Fruit fly (Drosophila melanogaster) whole organism, wandering third instar larva: ENCODE data around the gene PGRP-LD.

Experiments
- Abd-B ChIP-seq: fragments of >200 bp; optimal IDR thresholded peaks from 2 replicates; lab custom pipeline; 2017; ENCODE audit warnings: missing biosample characterization, missing genetic modification characterization
- Dfd ChIP-seq: fragments of >200 bp; optimal IDR thresholded peaks from 2 replicates; lab custom pipeline; 2017; ENCODE audit warnings: missing biosample characterization, missing genetic modification characterization
- Dif ChIP-seq: fragments of 200-275, 200-300 bp; sonication (Bioruptor generic); optimal IDR thresholded peaks from 2 replicates; lab custom pipeline; 2018; ENCODE audit warnings: missing biosample characterization, missing genetic modification characterization; ENCODE audit not compliant: partially characterized antibody
- N ChIP-seq: fragments of >200 bp; optimal IDR thresholded peaks from 2 replicates; lab custom pipeline; 2018; ENCODE audit warnings: missing biosample characterization, missing external identifiers, missing genetic modification characterization
- Rel ChIP-seq, 2 experiments: fragments of 200-800 bp; sonication (Bioruptor generic) in 1 of 2; optimal IDR thresholded peaks; 2 replicates in 1 of 2; 3 replicates in 1 of 2; lab custom pipeline; 2016 to 2019; ENCODE audit warnings: mild to moderate bottlenecking in 2 of 2, missing biosample characterization in 2 of 2, missing genetic modification characterization in 2 of 2, moderate library complexity in 1 of 2
- Vsx2 ChIP-seq: fragments of 200-300, 225-300 bp; sonication (Bioruptor generic); optimal IDR thresholded peaks from 2 replicates; lab custom pipeline; 2018; ENCODE audit warnings: missing biosample characterization, missing genetic modification characterization; ENCODE audit not compliant: partially characterized antibody
- foxo ChIP-seq, 2 experiments: fragments of 200-800 bp; sonication (Bioruptor generic); optimal IDR thresholded peaks; 2 replicates in 1 of 2; 3 replicates in 1 of 2; lab custom pipeline; 2016 to 2017; ENCODE audit warnings: missing biosample characterization in 2 of 2, missing genetic modification characterization in 2 of 2
- pan ChIP-seq: fragments of >200 bp; optimal IDR thresholded peaks from 2 replicates; lab custom pipeline; 2017

dm6 chr3L:5751417-5751739 is 28.5 kb upstream of the PGRP-LD start:
- TF ChIP-seq Vsx2 (GFP tag; lab: Kevin White, UChicago) (no peak), pan (lab: Kevin White, UChicago) (no peak), Dif (no peak), N (GFP tag; lab: Kevin White, UChicago) (no peak), foxo (GFP tag; optimal IDR thresholded peaks at IDR 0.05; lab: Kevin White, UChicago) (no peak), Abd-B (GFP tag; lab: Kevin White, UChicago) (no peak), Dfd (GFP tag; lab: Kevin White, UChicago) (no peak), Rel (GFP tag; optimal IDR thresholded peaks at IDR 0.05; lab: Kevin White, UChicago) (no peak), Rel (tag; optimal IDR thresholded peaks at IDR 0.05; lab: Kevin White, UChicago) (peak; percentile 97)
